Fruit fly (Drosophila melanogaster) whole organism, embryonic: ENCODE results near the gene CG32816.

Experiments used
- ATbp ChIP-seq: fragments of 200-800 bp; sonication (Bioruptor generic); optimal IDR thresholded peaks from 2 replicates; lab custom pipeline; 2017; ENCODE audit warnings: missing biosample characterization, mild to moderate bottlenecking, missing genetic modification characterization, missing genetic modification reagents
- BtbVII ChIP-seq: fragments of 200-800 bp; sonication (Bioruptor generic); optimal IDR thresholded peaks from 3 replicates; lab custom pipeline; 2017; ENCODE audit warnings: missing biosample characterization, mild to moderate bottlenecking, missing genetic modification characterization
- CG11398 ChIP-seq: fragments of 200-800 bp; sonication (Bioruptor generic); optimal IDR thresholded peaks from 2 replicates; lab custom pipeline; 2016; ENCODE audit warnings: missing biosample characterization, missing genetic modification characterization
- CG17912 ChIP-seq: fragments of 200-800 bp; sonication (Bioruptor generic); optimal IDR thresholded peaks from 2 replicates; lab custom pipeline; 2018; ENCODE audit warnings: missing biosample characterization, mild to moderate bottlenecking, missing genetic modification characterization
- CG33557 ChIP-seq: fragments of 200-800 bp; sonication (Bioruptor generic); optimal IDR thresholded peaks from 2 replicates; lab custom pipeline; 2019; ENCODE audit warnings: missing biosample characterization, mild to moderate bottlenecking, missing genetic modification characterization, moderate library complexity
- CG4360 ChIP-seq: fragments of 200-800 bp; sonication (Bioruptor generic); IDR thresholded peaks from 2 replicates; pipeline ENCODE4 v1.3.6; 2022; ENCODE audit warnings: missing biosample characterization, missing genetic modification characterization
- CG9817 ChIP-seq: fragments of 200-800 bp; sonication (Bioruptor generic); optimal IDR thresholded peaks from 2 replicates; lab custom pipeline; 2018; ENCODE audit warnings: missing biosample characterization, mild to moderate bottlenecking, missing genetic modification characterization, moderate library complexity
- CkIIα-i1 ChIP-seq: fragments of 200-800 bp; sonication (Bioruptor generic); IDR thresholded peaks from 2 replicates; pipeline ENCODE4 v1.3.6; 2022; ENCODE audit warnings: missing biosample characterization, missing genetic modification characterization
- Sry-β ChIP-seq: fragments of 200-800 bp; sonication (Bioruptor generic); optimal IDR thresholded peaks from 2 replicates; lab custom pipeline; 2018; ENCODE audit warnings: missing biosample characterization, mild to moderate bottlenecking, missing genetic modification characterization, moderate library complexity
- br ChIP-seq: fragments of >200 bp; optimal IDR thresholded peaks from 2 replicates; lab custom pipeline; 2017
- jumu ChIP-seq: fragments of 200-800 bp; sonication (Bioruptor generic); optimal IDR thresholded peaks from 3 replicates; lab custom pipeline; 2016; ENCODE audit warnings: missing biosample characterization, missing genetic modification characterization
- kay ChIP-seq: fragments of 200-800 bp; sonication (Bioruptor generic); optimal IDR thresholded peaks from 2 replicates; lab custom pipeline; 2016; ENCODE audit warnings: missing biosample characterization, missing genetic modification characterization

DNA sequence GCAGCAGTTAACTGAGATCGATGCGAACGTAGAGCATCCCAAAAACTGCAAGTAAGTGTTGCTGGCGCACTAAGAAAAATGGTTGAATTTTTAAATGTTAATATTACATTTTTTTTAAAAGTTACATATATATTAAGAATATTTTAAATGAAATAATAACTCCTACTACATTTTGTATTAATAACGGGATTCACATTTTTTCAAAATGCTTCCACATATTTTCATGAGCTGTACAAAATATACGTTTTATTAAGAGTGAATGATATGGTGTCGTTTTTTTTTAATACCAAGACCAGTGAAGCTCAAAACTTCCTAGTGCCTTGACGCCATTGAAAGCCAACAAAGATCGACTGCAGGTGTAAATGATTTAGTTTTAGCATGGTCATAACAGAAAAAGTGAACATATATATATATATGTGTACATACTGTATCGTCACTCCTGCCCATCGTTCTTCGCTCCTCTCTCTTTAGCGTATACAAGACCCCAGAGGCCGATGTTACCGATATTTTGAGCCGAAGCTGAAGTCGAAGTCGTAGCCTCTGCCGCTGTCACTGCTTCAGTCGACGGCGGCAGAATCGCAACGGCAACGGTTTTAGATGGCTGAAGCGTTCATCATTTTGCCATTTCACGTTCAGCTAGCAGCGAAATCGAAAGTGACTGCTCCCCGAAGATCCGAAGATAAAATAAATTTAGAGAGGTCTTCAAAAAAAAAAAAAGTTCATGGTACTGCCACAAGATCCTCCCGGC, 127.9 kb downstream of the CG32816 start:
- TF ChIP-seq CG11398 (GFP tag; lab: Kevin White, UChicago) (no peak), ATbp (GFP tag; lab: Kevin White, UChicago) (no peak), Sry-β (no peak), CkIIα-i1 (GFP tag; lab: Robert Waterston, UW) (no peak), br (lab: Kevin White, UChicago) (no peak), BtbVII (no peak), jumu (no peak), CG9817 (tag; lab: Kevin White, UChicago) (no peak), kay (no peak), CG33557 (GFP tag; lab: Kevin White, UChicago) (no peak), CG17912 (GFP tag; lab: Kevin White, UChicago) (no peak), CG4360 (GFP tag; lab: Robert Waterston, UW) (no peak)
